Worm (Caenorhabditis elegans) whole organism, L2 larva: ENCODE measurements around the gene phat-5.

Source experiments
- C34F6.9 ChIP-seq: fragments of 150-350 bp; optimal IDR thresholded peaks from 2 replicates; lab custom pipeline; 2014; ENCODE audit warnings: missing biosample characterization, missing genetic modification characterization
- F13H6.1 ChIP-seq: sonication (generic microtip); optimal IDR thresholded peaks from 2 replicates; lab custom pipeline; 2016; ENCODE audit warnings: missing genetic modification characterization, missing compliant biosample characterization
- R02D3.7 ChIP-seq: fragments of 150-350 bp; optimal IDR thresholded peaks from 2 replicates; lab custom pipeline; 2014; ENCODE audit warnings: missing biosample characterization, missing genetic modification characterization
- Y55F3AM.14 ChIP-seq: fragments of 200-800 bp; sonication (Bioruptor generic); optimal IDR thresholded peaks from 2 replicates; lab custom pipeline; 2018; ENCODE audit warnings: mild to moderate bottlenecking, missing genetic modification characterization, missing compliant biosample characterization
- ZK546.5 ChIP-seq: sonication (generic microtip); optimal IDR thresholded peaks from 2 replicates; lab custom pipeline; 2017; ENCODE audit warnings: missing biosample characterization, missing genetic modification characterization
- alr-1 ChIP-seq: fragments of 150-350 bp; optimal IDR thresholded peaks from 2 replicates; lab custom pipeline; 2014; ENCODE audit warnings: missing biosample characterization, missing genetic modification characterization
- aly-2 ChIP-seq: fragments of 150-350 bp; optimal IDR thresholded peaks from 2 replicates; lab custom pipeline; 2014; ENCODE audit warnings: missing biosample characterization, missing genetic modification characterization
- ama-1 ChIP-seq: fragments of 150-350 bp; optimal IDR thresholded peaks from 2 replicates; lab custom pipeline; 2018; ENCODE audit warnings: inconsistent platforms
- blmp-1 ChIP-seq: sonication (generic microtip); optimal IDR thresholded peaks from 2 replicates; lab custom pipeline; 2017; ENCODE audit warnings: missing genetic modification characterization, mild to moderate bottlenecking, missing compliant biosample characterization, antibody characterized with exemption, moderate library complexity; ENCODE audit not compliant: insufficient read depth
- ceh-16 ChIP-seq: fragments of 150-350 bp; optimal IDR thresholded peaks from 2 replicates; lab custom pipeline; 2014; ENCODE audit warnings: missing biosample characterization, missing genetic modification characterization
- ceh-82 ChIP-seq: fragments of 150-350 bp; optimal IDR thresholded peaks from 2 replicates; lab custom pipeline; 2014; ENCODE audit warnings: missing biosample characterization, missing genetic modification characterization
- crh-2 ChIP-seq: sonication (generic microtip); optimal IDR thresholded peaks from 2 replicates; lab custom pipeline; 2017; ENCODE audit warnings: missing biosample characterization, missing genetic modification characterization
- egl-27 ChIP-seq: sonication (generic microtip); optimal IDR thresholded peaks from 3 replicates; lab custom pipeline; 2017; ENCODE audit warnings: missing biosample characterization, missing genetic modification reagents, missing genetic modification characterization
- elt-1 ChIP-seq: fragments of 150-350 bp; optimal IDR thresholded peaks from 2 replicates; lab custom pipeline; 2014; ENCODE audit warnings: missing biosample characterization, missing genetic modification characterization
- elt-3 ChIP-seq: sonication (generic microtip); optimal IDR thresholded peaks from 2 replicates; lab custom pipeline; 2017; ENCODE audit warnings: missing biosample characterization, missing genetic modification characterization
- lin-11 ChIP-seq: fragments of 150-350 bp; sonication (generic microtip); optimal IDR thresholded peaks from 2 replicates; lab custom pipeline; 2014; ENCODE audit warnings: missing biosample characterization, missing genetic modification characterization, inconsistent platforms, mixed read lengths
- lsy-2 ChIP-seq, 2 experiments: fragments of 150-350 bp in 1 of 2; sonication (generic microtip) in 1 of 2; optimal IDR thresholded peaks; 2 replicates each; lab custom pipeline; 2014 to 2017; ENCODE audit warnings: missing biosample characterization in 2 of 2, missing genetic modification characterization in 2 of 2
- mab-5 ChIP-seq: fragments of 150-350 bp; optimal IDR thresholded peaks from 2 replicates; lab custom pipeline; 2014; ENCODE audit warnings: missing biosample characterization, missing genetic modification characterization
- mbf-1 ChIP-seq: sonication (generic microtip); optimal IDR thresholded peaks from 2 replicates; lab custom pipeline; 2017; ENCODE audit warnings: missing biosample characterization, missing genetic modification characterization
- mdl-1 ChIP-seq, 2 experiments: fragments of 150-350 bp in 1 of 2; sonication (generic microtip) in 1 of 2; optimal IDR thresholded peaks; 2 replicates each; lab custom pipeline; 2017; ENCODE audit warnings: missing biosample characterization in 2 of 2, missing genetic modification characterization in 2 of 2
- nhr-10 ChIP-seq: sonication (generic microtip); optimal IDR thresholded peaks from 2 replicates; lab custom pipeline; 2017; ENCODE audit warnings: missing biosample characterization, missing genetic modification characterization
- nhr-11 ChIP-seq: fragments of 150-350 bp; optimal IDR thresholded peaks from 2 replicates; lab custom pipeline; 2014; ENCODE audit warnings: missing biosample characterization, missing genetic modification characterization
- nhr-12 ChIP-seq: fragments of 150-350 bp; optimal IDR thresholded peaks from 2 replicates; lab custom pipeline; 2014; ENCODE audit warnings: missing biosample characterization, missing genetic modification characterization
- nhr-129 ChIP-seq: fragments of 150-350 bp; optimal IDR thresholded peaks from 2 replicates; lab custom pipeline; 2014; ENCODE audit warnings: missing biosample characterization, missing genetic modification characterization
- nhr-21 ChIP-seq: fragments of 150-350 bp; optimal IDR thresholded peaks from 2 replicates; lab custom pipeline; 2014; ENCODE audit warnings: missing biosample characterization, missing genetic modification characterization
- nhr-23 ChIP-seq: fragments of 150-350 bp; optimal IDR thresholded peaks from 2 replicates; lab custom pipeline; 2014; ENCODE audit warnings: missing biosample characterization, missing genetic modification reagents, missing genetic modification characterization
- nhr-237 ChIP-seq: fragments of 150-350 bp; optimal IDR thresholded peaks from 2 replicates; lab custom pipeline; 2014; ENCODE audit warnings: missing biosample characterization, missing genetic modification characterization
- nhr-25 ChIP-seq: fragments of 150-350 bp; sonication (generic microtip); optimal IDR thresholded peaks from 3 replicates; lab custom pipeline; 2014; ENCODE audit warnings: missing biosample characterization, missing genetic modification characterization
- nhr-77 ChIP-seq: fragments of 150-350 bp; optimal IDR thresholded peaks from 2 replicates; lab custom pipeline; 2014; ENCODE audit warnings: missing biosample characterization, missing genetic modification characterization
- peb-1 ChIP-seq: fragments of 150-350 bp; optimal IDR thresholded peaks from 2 replicates; lab custom pipeline; 2014; ENCODE audit warnings: missing biosample characterization, missing genetic modification characterization
- sem-4 ChIP-seq: fragments of 150-350 bp; optimal IDR thresholded peaks from 2 replicates; lab custom pipeline; 2014; ENCODE audit warnings: missing biosample characterization, missing genetic modification reagents, missing genetic modification characterization
- skn-1 ChIP-seq: sonication (generic microtip); optimal IDR thresholded peaks from 2 replicates; lab custom pipeline; 2017; ENCODE audit warnings: missing biosample characterization, missing genetic modification characterization
- sma-3 ChIP-seq: sonication (generic microtip); optimal IDR thresholded peaks from 2 replicates; lab custom pipeline; 2016; ENCODE audit warnings: missing genetic modification reagents, missing genetic modification characterization, missing compliant biosample characterization
- sma-9 ChIP-seq, 2 experiments: fragments of 150-350 bp in 1 of 2; sonication (generic microtip) in 1 of 2; optimal IDR thresholded peaks; 2 replicates each; lab custom pipeline; 2014 to 2016; ENCODE audit warnings: missing genetic modification characterization in 2 of 2, mild to moderate bottlenecking in 1 of 2, missing biosample characterization in 1 of 2, missing compliant biosample characterization in 1 of 2, missing genetic modification reagents in 1 of 2, moderate library complexity in 1 of 2
- snpc-4 ChIP-seq: fragments of 150-350 bp; optimal IDR thresholded peaks from 2 replicates; lab custom pipeline; 2014; ENCODE audit warnings: missing biosample characterization, missing genetic modification characterization
- unc-62 ChIP-seq: fragments of 150-350 bp; optimal IDR thresholded peaks from 2 replicates; lab custom pipeline; 2014; ENCODE audit warnings: missing biosample characterization, missing genetic modification reagents, missing genetic modification characterization
- ztf-1 ChIP-seq: fragments of 200-800 bp; sonication (Bioruptor generic); conservative IDR thresholded peaks from 2 replicates; pipeline ENCODE4 v1.3.6; 2022; ENCODE audit warnings: missing genetic modification characterization, missing compliant biosample characterization
- ztf-11 ChIP-seq: sonication (generic microtip); optimal IDR thresholded peaks from 2 replicates; lab custom pipeline; 2017; ENCODE audit warnings: missing biosample characterization, missing genetic modification characterization
- ztf-4 ChIP-seq: fragments of 150-350 bp; optimal IDR thresholded peaks from 2 replicates; lab custom pipeline; 2014; ENCODE audit warnings: missing biosample characterization, missing genetic modification characterization

The phat-5 gene

ce11 chrV:4116071-4116470 is 6.2 kb downstream of the phat-5 start, which contains the start of gene T05B4.8:
T05B4.8 (minus strand) TSS chrV:4116171.
- TF ChIP-seq ztf-4 (tag; lab: Kevin White, UChicago) (no peak), crh-2 (tag; lab: Kevin White, UChicago) (no peak), skn-1 (no peak), sem-4 (tag; lab: Kevin White, UChicago) (no peak), elt-3 (tag; lab: Kevin White, UChicago) (no peak), peb-1 (tag; lab: Kevin White, UChicago) (no peak), ztf-11 (no peak), F13H6.1 (tag; lab: Kevin White, UChicago) (no peak), snpc-4 (tag; lab: Kevin White, UChicago) (no peak), mbf-1 (tag; lab: Kevin White, UChicago) (no peak), nhr-11 (tag; lab: Kevin White, UChicago) (no peak), ceh-82 (tag; lab: Kevin White, UChicago) (no peak), alr-1 (tag; lab: Kevin White, UChicago) (no peak), nhr-23 (tag; lab: Kevin White, UChicago) (no peak), elt-1 (tag; lab: Kevin White, UChicago) (no peak), nhr-237 (tag; lab: Kevin White, UChicago) (no peak)

- TF ChIP-seq nhr-237 (tag; lab: Kevin White, UChicago) (no peak), ztf-4 (tag; lab: Kevin White, UChicago) (no peak), ama-1 (no peak), ceh-82 (tag; lab: Kevin White, UChicago) (no peak), Y55F3AM.14 (GFP tag; lab: Kevin White, UChicago) (no peak), lsy-2 (tag; optimal IDR thresholded peaks at IDR 0.05; lab: Kevin White, UChicago) (no peak), mdl-1 (tag; optimal IDR thresholded peaks at IDR 0.05; lab: Kevin White, UChicago) (no peak), ztf-1 (GFP tag; lab: Robert Waterston, UW) (no peak), blmp-1 (no peak), R02D3.7 (tag; lab: Kevin White, UChicago) (no peak), nhr-12 (no peak), unc-62 (GFP tag; lab: Kevin White, UChicago) (no peak), nhr-10 (tag; lab: Kevin White, UChicago) (no peak), ceh-16 (tag; lab: Kevin White, UChicago) (no peak), elt-3 (tag; lab: Kevin White, UChicago) (no peak), nhr-129 (no peak), sma-9 (GFP tag; optimal IDR thresholded peaks at IDR 0.05; lab: Kevin White, UChicago) (no peak), sma-9 (tag; optimal IDR thresholded peaks at IDR 0.05; lab: Kevin White, UChicago) (no peak), nhr-77 (tag; lab: Kevin White, UChicago) (no peak)
These were observed 7.7 kb downstream of the phat-5 start, which contains the start of gene srw-133 for ce11 chrV:4114627-4115026. srw-133 (minus strand) TSS chrV:4114727.

ce11 chrV:4112516-4112915 is 9.8 kb downstream of the phat-5 start, which contains the start of gene srw-134:
srw-134 (minus strand) TSS chrV:4112616.
- TF ChIP-seq nhr-77 (tag; lab: Kevin White, UChicago) (no peak), lin-11 (no peak), elt-1 (tag; lab: Kevin White, UChicago) (no peak), egl-27 (no peak), nhr-10 (tag; lab: Kevin White, UChicago) (no peak), lsy-2 (tag; optimal IDR thresholded peaks at IDR 0.05; lab: Kevin White, UChicago) (no peak), nhr-21 (no peak), elt-3 (tag; lab: Kevin White, UChicago) (no peak), nhr-12 (no peak), ztf-4 (tag; lab: Kevin White, UChicago) (no peak), nhr-237 (tag; lab: Kevin White, UChicago) (no peak), sma-3 (GFP tag; lab: Kevin White, UChicago) (no peak), unc-62 (GFP tag; lab: Kevin White, UChicago) (no peak), sem-4 (tag; lab: Kevin White, UChicago) (no peak), nhr-11 (tag; lab: Kevin White, UChicago) (no peak), ceh-82 (tag; lab: Kevin White, UChicago) (no peak), ama-1 (no peak), C34F6.9 (tag; lab: Kevin White, UChicago) (no peak)

DNA sequence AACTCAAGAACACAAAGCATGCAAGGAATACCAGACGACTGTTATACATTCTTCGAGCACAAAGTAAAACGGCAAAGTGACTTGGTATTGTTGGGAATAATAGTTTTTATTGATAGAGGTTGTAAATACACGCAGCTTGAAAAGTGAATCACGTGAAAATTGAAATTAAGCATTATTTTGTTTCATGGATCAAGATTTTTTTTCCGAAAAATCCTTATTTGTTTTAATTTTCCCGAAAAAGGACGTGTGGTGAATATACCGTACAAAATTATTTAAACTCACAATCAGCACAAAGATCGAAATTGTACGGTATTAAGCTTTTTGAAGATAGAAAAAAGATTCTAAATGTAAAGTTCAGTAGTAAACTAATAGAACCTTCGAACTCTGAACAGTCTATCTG is 12.4 kb downstream of the phat-5 start, which contains the start of gene clc-18:
clc-18 (minus strand) TSS at position 101 of the 400 bp plus-strand sequence.
- TF ChIP-seq C34F6.9 (tag; lab: Kevin White, UChicago) (no peak), aly-2 (no peak), blmp-1 (no peak), nhr-25 (tag; lab: Kevin White, UChicago) (no peak), mbf-1 (tag; lab: Kevin White, UChicago) (no peak), lsy-2 (tag; optimal IDR thresholded peaks at IDR 0.05; lab: Kevin White, UChicago) (no peak), ZK546.5 (tag; lab: Kevin White, UChicago) (no peak), sem-4 (tag; lab: Kevin White, UChicago) (no peak), mab-5 (tag; lab: Kevin White, UChicago) (no peak), sma-3 (GFP tag; lab: Kevin White, UChicago) (no peak)
